Worm (Caenorhabditis elegans): ENCODE results near the gene ZK470.4.

Gene ZK470.4

DNA sequence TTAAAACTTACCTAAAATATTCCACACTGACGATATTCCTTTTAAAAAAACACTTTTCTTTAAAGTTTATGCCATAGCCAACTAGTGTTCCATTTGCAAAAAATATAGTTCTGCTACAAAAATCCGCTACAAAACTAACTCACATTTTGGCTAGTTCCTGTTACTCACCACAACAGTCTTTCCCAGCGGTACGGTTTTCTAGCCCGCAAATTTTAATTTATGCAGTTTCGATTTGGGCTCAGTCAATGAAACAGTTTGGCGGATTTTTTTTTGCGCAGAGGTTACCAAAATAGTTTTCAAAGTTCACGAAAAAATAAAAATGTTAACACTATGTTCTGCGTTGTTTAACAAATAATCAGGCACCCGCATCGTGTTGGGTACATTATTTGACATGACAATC is 38.4 kb downstream of the ZK470.4 start:
- TF ChIP-seq pqm-1 (tag; optimal IDR thresholded peaks at IDR 0.05) (no peak), T26A8.4 (GFP tag; IDR thresholded peaks at IDR 0.05) (peak; percentile 21), snpc-1.2 (GFP tag; IDR thresholded peaks at IDR 0.05) (0 out of 2 replicates have a peak, but pooled peaks have one; percentile 16), zfp-2 (tag; optimal IDR thresholded peaks at IDR 0.05) (no peak), hif-1 (tag; optimal IDR thresholded peaks at IDR 0.05) (peak in 1 of 2 experiments; percentile 22), skn-1 (tag; optimal IDR thresholded peaks at IDR 0.05) (no peak), tag-97 (GFP tag; IDR thresholded peaks at IDR 0.05) (no peak), aha-1 (tag) (peak; percentile 94)

DNA sequence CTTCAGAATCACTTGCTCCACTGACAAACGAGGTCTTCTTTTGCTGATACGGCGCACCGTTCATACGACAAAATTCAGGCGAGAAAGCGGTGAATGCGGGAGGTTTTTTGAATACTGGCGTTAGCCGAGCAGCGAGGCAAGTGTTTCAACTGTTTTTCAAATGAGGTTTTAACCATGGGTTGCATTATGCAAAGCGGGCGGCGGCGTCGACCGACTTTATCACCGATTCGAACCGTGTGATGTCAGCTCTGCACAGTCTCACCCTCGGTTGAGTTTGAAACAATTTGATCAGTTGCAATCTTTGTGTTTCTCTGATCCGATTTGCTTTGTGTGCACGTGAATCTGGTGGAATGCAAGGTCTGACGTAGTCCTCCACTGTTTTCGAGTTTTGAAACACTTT is 39.1 kb downstream of the ZK470.4 start, which contains the start of gene clh-4:
clh-4 (minus strand) TSS at position 101 of the 400 bp plus-strand sequence.
- TF ChIP-seq daf-16 (GFP tag; optimal IDR thresholded peaks at IDR 0.05) (no peak), daf-16 (tag; optimal IDR thresholded peaks at IDR 0.05) (no peak), spr-1 (tag; optimal IDR thresholded peaks at IDR 0.05) (no peak), ces-1 (GFP tag; optimal IDR thresholded peaks at IDR 0.05) (no peak), egl-43 (GFP tag; IDR thresholded peaks at IDR 0.05) (peak; percentile 22; the same call in 1 of the 2 replicates), T26A8.4 (GFP tag; IDR thresholded peaks at IDR 0.05) (0 out of 2 replicates have a peak, but pooled peaks have one; percentile 15), unc-62 (GFP tag; optimal IDR thresholded peaks at IDR 0.05 in 1 of 2) (peak in 1 of 2 experiments; percentile 23), unc-62 (tag; optimal IDR thresholded peaks at IDR 0.05) (no peak), rbr-2 (tag; optimal IDR thresholded peaks at IDR 0.05) (no peak), lim-7 (GFP tag; IDR thresholded peaks at IDR 0.05) (no peak)

DNA sequence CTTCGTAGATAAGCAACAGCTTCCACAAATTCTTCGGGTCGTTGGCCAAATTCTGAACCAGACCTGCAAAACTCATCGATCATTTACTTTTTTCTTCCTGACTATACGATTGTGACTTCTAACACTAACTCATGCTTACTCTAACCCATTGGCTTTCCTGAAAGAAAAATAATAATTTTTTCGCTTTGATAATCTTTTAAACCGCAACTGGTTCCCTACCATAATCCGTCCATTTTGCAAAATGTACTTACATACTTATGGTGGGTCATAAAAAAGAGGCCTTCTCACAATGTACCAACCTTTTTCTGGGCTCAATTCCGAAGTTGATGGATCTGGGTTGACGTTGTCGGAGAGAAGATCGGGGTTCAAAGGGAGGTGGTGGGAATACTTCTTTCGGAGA is 44.6 kb downstream of the ZK470.4 start:
- TF ChIP-seq ceh-20 (GFP tag; IDR thresholded peaks at IDR 0.05) (0 out of 2 replicates have a peak, but pooled peaks have one; percentile 20), pqm-1 (tag; optimal IDR thresholded peaks at IDR 0.05) (no peak), T26A8.4 (GFP tag; IDR thresholded peaks at IDR 0.05) (no peak), dve-1 (tag; optimal IDR thresholded peaks at IDR 0.05; ENCODE audit: insufficient read depth) (peak; percentile 8), snpc-1.2 (GFP tag; IDR thresholded peaks at IDR 0.05) (no peak), saeg-2 (GFP tag; IDR thresholded peaks at IDR 0.05) (no peak), egl-27 (tag; optimal IDR thresholded peaks at IDR 0.05) (no peak), aly-2 (tag; optimal IDR thresholded peaks at IDR 0.05) (no peak), ZK546.5 (tag; optimal IDR thresholded peaks at IDR 0.05) (no peak)
